Worm (Caenorhabditis elegans) whole organism, L4 larva: Measurements from ENCODE around the gene acs-19.

ENCODE experiments used
- F10B5.3 ChIP-seq: sonication (generic microtip); optimal IDR thresholded peaks from 2 replicates; lab custom pipeline; 2016; ENCODE audit warnings: mild to moderate bottlenecking, missing genetic modification characterization, missing compliant biosample characterization
- F44E2.7 ChIP-seq: fragments of 200-800 bp; sonication (Bioruptor generic); IDR thresholded peaks from 2 replicates; pipeline ENCODE4 v2.1.2; 2022; ENCODE audit warnings: missing genetic modification characterization, missing compliant biosample characterization
- F49E8.2 ChIP-seq: sonication (generic microtip); optimal IDR thresholded peaks from 2 replicates; lab custom pipeline; 2016; ENCODE audit warnings: missing compliant biosample characterization, mild to moderate bottlenecking, missing genetic modification characterization, borderline replicate concordance
- T20F7.1 ChIP-seq: fragments of 200-800 bp; sonication (Bioruptor generic); optimal IDR thresholded peaks from 2 replicates; lab custom pipeline; 2018; ENCODE audit warnings: mild to moderate bottlenecking, missing genetic modification characterization, missing compliant biosample characterization
- T26A8.4 ChIP-seq: fragments of 200-800 bp; sonication (Bioruptor generic); IDR thresholded peaks from 2 replicates; pipeline ENCODE4 v1.3.6; 2022; ENCODE audit warnings: missing genetic modification characterization, missing compliant biosample characterization
- Y5F2A.4 ChIP-seq: fragments of 200-800 bp; sonication (Bioruptor generic); optimal IDR thresholded peaks from 2 replicates; lab custom pipeline; 2018; ENCODE audit warnings: mild to moderate bottlenecking, missing genetic modification characterization, missing compliant biosample characterization
- Y75B8A.6 ChIP-seq: fragments of 200-800 bp; sonication (Bioruptor generic); IDR thresholded peaks from 2 replicates; pipeline ENCODE4 v1.3.6; 2022; ENCODE audit warnings: missing genetic modification reagents, missing genetic modification characterization, missing compliant biosample characterization
- aha-1 ChIP-seq: fragments of 150-350 bp; peaks from one replicate; lab custom pipeline; 2014; ENCODE audit warnings: missing biosample characterization, missing genetic modification characterization
- ama-1 ChIP-seq: fragments of 150-350 bp; optimal IDR thresholded peaks from 2 replicates; lab custom pipeline; 2014; ENCODE audit warnings: inconsistent platforms, mixed read lengths
- arid-1 ChIP-seq: fragments of 200-800 bp; sonication (Bioruptor generic); conservative IDR thresholded peaks from 2 replicates; pipeline ENCODE4 v1.3.6; 2022; ENCODE audit warnings: missing genetic modification reagents, missing genetic modification characterization, missing compliant biosample characterization
- ceh-28 ChIP-seq: fragments of 150-350 bp; optimal IDR thresholded peaks from 2 replicates; lab custom pipeline; 2014; ENCODE audit warnings: missing biosample characterization, missing genetic modification reagents, missing genetic modification characterization
- daf-16 ChIP-seq, 3 experiments: sonication (generic microtip); optimal IDR thresholded peaks; 2 replicates each; lab custom pipeline; 2016 to 2017; ENCODE audit warnings: missing genetic modification characterization in 3 of 3, missing genetic modification reagents in 3 of 3, mild to moderate bottlenecking in 2 of 3, missing compliant biosample characterization in 2 of 3, missing biosample characterization in 1 of 3, moderate library complexity in 1 of 3
- dmd-6 ChIP-seq: fragments of 200-800 bp; sonication (Bioruptor generic); IDR thresholded peaks from 2 replicates; pipeline ENCODE4 v1.3.6; 2022; ENCODE audit warnings: missing genetic modification reagents, missing genetic modification characterization, missing compliant biosample characterization
- duxl-1 ChIP-seq: sonication (generic microtip); optimal IDR thresholded peaks from 2 replicates; lab custom pipeline; 2016; ENCODE audit warnings: mild to moderate bottlenecking, missing genetic modification characterization, moderate library complexity, missing compliant biosample characterization; ENCODE audit not compliant: poor library complexity
- dve-1 ChIP-seq: sonication (generic microtip); optimal IDR thresholded peaks from 2 replicates; lab custom pipeline; 2017; ENCODE audit warnings: antibody characterized with exemption, mild to moderate bottlenecking, missing genetic modification characterization, missing compliant biosample characterization; ENCODE audit not compliant: insufficient read depth
- egl-27 ChIP-seq: sonication (generic microtip); optimal IDR thresholded peaks from 3 replicates; lab custom pipeline; 2017; ENCODE audit warnings: missing biosample characterization, missing genetic modification reagents, missing genetic modification characterization
- egl-43 ChIP-seq: fragments of 200-800 bp; sonication (Bioruptor generic); IDR thresholded peaks from 2 replicates; pipeline ENCODE4 v1.3.6; 2022; ENCODE audit warnings: missing genetic modification reagents, missing genetic modification characterization, missing compliant biosample characterization
- gei-8 ChIP-seq: fragments of 200-800 bp; sonication (Bioruptor generic); optimal IDR thresholded peaks from 2 replicates; lab custom pipeline; 2018; ENCODE audit warnings: mild to moderate bottlenecking, missing genetic modification characterization, missing compliant biosample characterization
- hif-1 ChIP-seq, 2 experiments: sonication (generic microtip); optimal IDR thresholded peaks; 2 replicates each; lab custom pipeline; 2016 to 2017; ENCODE audit warnings: missing compliant biosample characterization in 2 of 2, missing genetic modification characterization in 2 of 2, missing genetic modification reagents in 2 of 2, missing genotype in 2 of 2, mild to moderate bottlenecking in 1 of 2
- hlh-11 ChIP-seq: fragments of 200-800 bp; sonication (Bioruptor generic); optimal IDR thresholded peaks from 2 replicates; lab custom pipeline; 2018; ENCODE audit warnings: mild to moderate bottlenecking, missing genetic modification characterization, missing compliant biosample characterization
- hlh-30 ChIP-seq: sonication (generic microtip); optimal IDR thresholded peaks from 2 replicates; lab custom pipeline; 2017; ENCODE audit warnings: antibody characterized with exemption, mild to moderate bottlenecking, missing genetic modification characterization, missing compliant biosample characterization; ENCODE audit not compliant: insufficient read depth
- lin-15B ChIP-seq: fragments of 150-350 bp; sonication (generic microtip); optimal IDR thresholded peaks from 3 replicates; lab custom pipeline; 2014; ENCODE audit warnings: missing biosample characterization, missing genetic modification characterization
- lin-38 ChIP-seq: fragments of 200-800 bp; sonication (Bioruptor generic); IDR thresholded peaks from 2 replicates; pipeline ENCODE4 v1.3.6; 2022; ENCODE audit warnings: missing genetic modification reagents, missing genetic modification characterization, missing compliant biosample characterization
- lsy-2 ChIP-seq, 2 experiments: fragments of 150-350 bp in 1 of 2; sonication (generic microtip) in 1 of 2; optimal IDR thresholded peaks; 2 replicates each; lab custom pipeline; 2014 to 2017; ENCODE audit warnings: missing biosample characterization in 2 of 2, missing genetic modification characterization in 2 of 2
- mdt-29 ChIP-seq: fragments of 200-800 bp; sonication (Bioruptor generic); IDR thresholded peaks from 2 replicates; pipeline ENCODE4 v1.3.6; 2022; ENCODE audit warnings: missing genetic modification reagents, missing genetic modification characterization, missing compliant biosample characterization
- mep-1 ChIP-seq: fragments of 150-350 bp; sonication (generic microtip); optimal IDR thresholded peaks from 3 replicates; lab custom pipeline; 2014; ENCODE audit warnings: missing biosample characterization, missing genetic modification characterization
- mes-2 ChIP-seq: sonication (generic microtip); optimal IDR thresholded peaks from 2 replicates; lab custom pipeline; 2016; ENCODE audit warnings: missing genotype, mild to moderate bottlenecking, missing genetic modification characterization, missing compliant biosample characterization; ENCODE audit not compliant: poor library complexity, severe bottlenecking
- nhr-11 ChIP-seq: fragments of 150-350 bp; optimal IDR thresholded peaks from 2 replicates; lab custom pipeline; 2014; ENCODE audit warnings: missing biosample characterization, missing genetic modification characterization
- nhr-25 ChIP-seq: sonication (generic microtip); optimal IDR thresholded peaks from 2 replicates; lab custom pipeline; 2017; ENCODE audit warnings: missing genetic modification characterization, mild to moderate bottlenecking, missing compliant biosample characterization, antibody characterized with exemption, moderate library complexity, borderline replicate concordance; ENCODE audit not compliant: insufficient read depth
- nhr-6 ChIP-seq: fragments of 150-350 bp; optimal IDR thresholded peaks from 2 replicates; lab custom pipeline; 2014; ENCODE audit warnings: missing biosample characterization, missing genetic modification characterization
- nhr-76 ChIP-seq: fragments of 150-350 bp; optimal IDR thresholded peaks from 2 replicates; lab custom pipeline; 2014; ENCODE audit warnings: missing biosample characterization, missing genetic modification characterization
- nhr-77 ChIP-seq: fragments of 150-350 bp; optimal IDR thresholded peaks from 2 replicates; lab custom pipeline; 2014; ENCODE audit warnings: missing biosample characterization, missing genetic modification characterization
- php-3 ChIP-seq: fragments of 200-800 bp; sonication (Bioruptor generic); IDR thresholded peaks from 2 replicates; pipeline ENCODE4 v1.3.6; 2022; ENCODE audit warnings: missing genetic modification reagents, missing genetic modification characterization, missing compliant biosample characterization
- rbr-2 ChIP-seq: sonication (generic microtip); optimal IDR thresholded peaks from 2 replicates; lab custom pipeline; 2016; ENCODE audit warnings: missing genotype, missing genetic modification characterization, missing compliant biosample characterization
- tra-1 ChIP-seq: fragments of 200-800 bp; sonication (Bioruptor generic); IDR thresholded peaks from 2 replicates; pipeline ENCODE4 v1.3.6; 2022; ENCODE audit warnings: missing genetic modification reagents, missing genetic modification characterization, missing compliant biosample characterization
- unc-62 ChIP-seq, 3 experiments: fragments of 150-350 bp in 1 of 3; sonication (generic microtip); optimal IDR thresholded peaks in 2 of 3; peaks in 1 of 3; 1 replicate in 1 of 3; 2 replicates in 2 of 3; lab custom pipeline; 2014 to 2017; ENCODE audit warnings: missing biosample characterization in 3 of 3, missing genetic modification characterization in 3 of 3, missing genetic modification reagents in 3 of 3, missing genotype in 1 of 3
- zag-1 ChIP-seq: fragments of 150-350 bp; optimal IDR thresholded peaks from 2 replicates; lab custom pipeline; 2014; ENCODE audit warnings: missing biosample characterization, missing genetic modification characterization
- zfp-3 ChIP-seq: fragments of 200-800 bp; sonication (Bioruptor generic); conservative IDR thresholded peaks from 2 replicates; pipeline ENCODE4 v1.3.6; 2022; ENCODE audit warnings: missing genetic modification reagents, missing genetic modification characterization, missing compliant biosample characterization

Gene acs-19

DNA sequence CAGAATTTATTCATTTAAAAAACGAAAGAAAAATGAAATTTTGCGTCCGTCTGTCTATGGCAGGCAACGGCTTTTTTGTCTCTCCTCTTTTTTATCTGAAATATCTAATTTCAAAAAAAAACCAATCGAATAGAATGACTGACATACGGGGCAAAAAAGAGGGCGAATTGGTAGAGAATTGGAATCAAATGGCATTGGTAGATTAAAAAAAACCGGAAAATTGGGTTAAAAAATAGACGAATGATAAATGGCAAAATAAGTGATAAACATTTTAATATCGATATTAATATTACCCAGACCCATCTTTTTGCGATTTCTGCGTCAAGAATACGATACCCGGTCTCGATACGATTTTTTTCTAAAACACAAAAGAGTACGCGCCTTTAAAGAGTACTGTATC, 37.3 kb downstream of the acs-19 start, which contains the start of gene tir-1:
Gene tir-1, minus strand, starts transcription at position 101 of the 400 bp plus-strand sequence.
- no peak for TF ChIP-seq hlh-11 (tag; lab: Kevin White, UChicago)
- TF ChIP-seq Y5F2A.4 = no peak
- TF ChIP-seq zfp-3 = no peak

- TF ChIP-seq Y75B8A.6 = 0 out of 2 replicates have a peak, but pooled peaks have one; percentile 28
- peak; percentile 64; the same call in 1 of the 2 replicates for TF ChIP-seq egl-43 (GFP tag; lab: Robert Waterston, UW)
- no peak for TF ChIP-seq rbr-2 (tag; lab: Kevin White, UChicago)
- TF ChIP-seq duxl-1 = no peak
- peak in 1 of 2 experiments; percentile 98 for TF ChIP-seq unc-62 (GFP tag; optimal IDR thresholded peaks at IDR 0.05 in 1 of 2; lab: Kevin White, UChicago)
- TF ChIP-seq unc-62 (tag; optimal IDR thresholded peaks at IDR 0.05; lab: Kevin White, UChicago) = no peak
- TF ChIP-seq zfp-3 = peak; percentile 69; the same call in 1 of the 2 replicates
- no peak for TF ChIP-seq nhr-11
- TF ChIP-seq F10B5.3 (tag; lab: Kevin White, UChicago) = no peak
- peak; percentile 57 for TF ChIP-seq mep-1 (tag; lab: Kevin White, UChicago)
- TF ChIP-seq hif-1 (tag; optimal IDR thresholded peaks at IDR 0.05; lab: Kevin White, UChicago) = peak in 1 of 2 experiments; percentile 20
- peak; percentile 13 for TF ChIP-seq hlh-11 (tag; lab: Kevin White, UChicago)
- peak in 1 of 2 experiments; percentile 3 for TF ChIP-seq lsy-2 (tag; optimal IDR thresholded peaks at IDR 0.05; lab: Kevin White, UChicago)
- peak; percentile 76 for TF ChIP-seq ama-1 (lab: Kevin White, UChicago)
- peak; percentile 21 for TF ChIP-seq T20F7.1
- TF ChIP-seq daf-16 (GFP tag; optimal IDR thresholded peaks at IDR 0.05; lab: Kevin White, UChicago) = peak in 1 of 2 experiments; percentile 67
- peak; percentile 6 for TF ChIP-seq daf-16 (tag; optimal IDR thresholded peaks at IDR 0.05; lab: Kevin White, UChicago)
- TF ChIP-seq egl-27 (tag; lab: Kevin White, UChicago) = no peak
- 0 out of 2 replicates have a peak, but pooled peaks have one; percentile 8 for TF ChIP-seq tra-1 (GFP tag; lab: Robert Waterston, UW)
- 0 out of 2 replicates have a peak, but pooled peaks have one; percentile 49 for TF ChIP-seq arid-1 (GFP tag; lab: Robert Waterston, UW)
- peak; percentile 36; the same call in 1 of the 2 replicates for TF ChIP-seq mdt-29 (GFP tag; lab: Robert Waterston, UW)
- TF ChIP-seq T26A8.4 (GFP tag; lab: Robert Waterston, UW) = 0 out of 2 replicates have a peak, but pooled peaks have one; percentile 53
These were observed 38.5 kb downstream of the acs-19 start for ce11 chrIII:3902588-3903325.

DNA sequence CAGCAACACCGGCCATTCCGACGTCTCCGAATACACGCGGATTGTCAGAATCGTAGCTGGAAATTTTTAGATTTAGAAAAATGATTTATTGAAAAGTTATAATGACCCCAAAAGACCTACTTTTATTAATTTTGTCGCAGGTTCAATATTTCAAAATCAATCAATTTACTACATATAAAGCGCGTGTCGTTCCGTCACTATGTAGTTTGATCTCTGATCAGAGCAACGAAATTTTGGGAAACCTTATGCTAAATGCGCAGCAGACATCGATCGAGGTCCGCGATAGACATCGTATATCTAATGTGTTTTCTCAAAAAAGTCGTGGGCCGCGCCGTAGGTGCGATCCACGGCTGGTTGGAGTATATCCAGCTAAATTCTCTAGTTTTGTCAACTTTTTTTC, 42.2 kb downstream of the acs-19 start:
- TF ChIP-seq aha-1 (tag; lab: Kevin White, UChicago) = no peak
- no peak for TF ChIP-seq nhr-6 (tag; lab: Kevin White, UChicago)
- no peak for TF ChIP-seq zag-1 (tag; lab: Kevin White, UChicago)
- TF ChIP-seq ceh-28 (tag; lab: Kevin White, UChicago) = no peak
- no peak for TF ChIP-seq nhr-77 (tag; lab: Kevin White, UChicago)
- no peak for TF ChIP-seq lin-38 (GFP tag; lab: Robert Waterston, UW)
- TF ChIP-seq nhr-25 (tag; lab: Kevin White, UChicago) = no peak
- TF ChIP-seq egl-43 (GFP tag; lab: Robert Waterston, UW) = no peak
- no peak for TF ChIP-seq duxl-1
- TF ChIP-seq T20F7.1 = no peak

ce11 chrIII:3907587-3907986, 43.3 kb downstream of the acs-19 start, which contains the start of gene mmcm-1:
Gene mmcm-1, minus strand, starts transcription at chrIII:3907687.
- TF ChIP-seq Y5F2A.4 = no peak
- TF ChIP-seq php-3 = no peak
- TF ChIP-seq unc-62 (GFP tag; optimal IDR thresholded peaks at IDR 0.05 in 1 of 2; lab: Kevin White, UChicago) = peak in 1 of 2 experiments; percentile 76
- TF ChIP-seq unc-62 (tag; optimal IDR thresholded peaks at IDR 0.05; lab: Kevin White, UChicago) = no peak

DNA sequence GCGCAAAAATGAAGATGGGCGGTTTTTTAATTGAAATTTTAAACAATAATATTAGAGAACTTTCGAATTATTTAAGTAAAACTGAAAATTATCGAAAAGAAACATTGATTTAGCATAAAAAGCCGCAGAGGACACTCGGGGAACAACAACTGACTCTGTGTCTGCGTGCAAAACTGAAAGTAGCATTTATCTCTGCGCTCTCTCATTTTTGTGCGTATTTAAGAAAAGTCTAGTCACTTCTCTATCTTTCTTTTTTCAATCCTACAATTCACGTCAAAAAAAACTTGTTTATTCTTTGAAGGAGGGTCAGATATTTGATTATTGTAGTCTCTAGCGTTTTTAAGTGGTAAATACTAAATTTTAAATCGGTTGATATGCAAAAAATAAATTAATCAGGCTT, 43.9 kb downstream of the acs-19 start:
- TF ChIP-seq dmd-6 (GFP tag; lab: Robert Waterston, UW) (peak; percentile 13; the same call in 1 of the 2 replicates), daf-16 (GFP tag; optimal IDR thresholded peaks at IDR 0.05; lab: Kevin White, UChicago) (peak in 1 of 2 experiments; percentile 75), daf-16 (tag; optimal IDR thresholded peaks at IDR 0.05; lab: Kevin White, UChicago) (peak; percentile 66), gei-8 (no peak), F44E2.7 (GFP tag; lab: Robert Waterston, UW) (no peak), hlh-30 (tag; lab: Kevin White, UChicago) (peak; percentile 41), mdt-29 (GFP tag; lab: Robert Waterston, UW) (no peak), hif-1 (tag; optimal IDR thresholded peaks at IDR 0.05; lab: Kevin White, UChicago) (peak; percentile 45 to 99), unc-62 (GFP tag; optimal IDR thresholded peaks at IDR 0.05 in 1 of 2; lab: Kevin White, UChicago) (no peak), unc-62 (tag; optimal IDR thresholded peaks at IDR 0.05; lab: Kevin White, UChicago) (no peak), php-3 (no peak), nhr-76 (tag; lab: Kevin White, UChicago) (no peak), aha-1 (tag; lab: Kevin White, UChicago) (peak; percentile 100), dve-1 (tag; lab: Kevin White, UChicago) (peak; percentile 62), F49E8.2 (tag; lab: Kevin White, UChicago) (no peak), lin-15B (no peak), mes-2 (tag; lab: Kevin White, UChicago) (peak; percentile 25)
